Worm (Caenorhabditis elegans) whole organism, mixed stage, embryonic: ENCODE measurements around the gene srx-95.

Experiments
- M03D4.4 ChIP-seq: sonication (generic microtip); optimal IDR thresholded peaks from 2 replicates; lab custom pipeline; 2017; ENCODE audit warnings: mild to moderate bottlenecking, missing genetic modification characterization, missing compliant biosample characterization
- bed-3 ChIP-seq: fragments of 200-800 bp; sonication (Bioruptor generic); optimal IDR thresholded peaks from 3 replicates; lab custom pipeline; 2018; ENCODE audit warnings: mild to moderate bottlenecking, missing genetic modification characterization, moderate library complexity, missing compliant biosample characterization
- blmp-1 ChIP-seq: fragments of 150-350 bp; optimal IDR thresholded peaks from 2 replicates; lab custom pipeline; 2014; ENCODE audit warnings: missing biosample characterization, missing genetic modification characterization
- ceh-39 ChIP-seq: fragments of 150-350 bp; optimal IDR thresholded peaks from 2 replicates; lab custom pipeline; 2014; ENCODE audit warnings: missing biosample characterization, missing genetic modification characterization
- ceh-43 ChIP-seq: fragments of 200-800 bp; sonication (Bioruptor generic); optimal IDR thresholded peaks from 2 replicates; lab custom pipeline; 2018; ENCODE audit warnings: mild to moderate bottlenecking, missing genetic modification characterization, moderate library complexity, missing compliant biosample characterization
- drap-1 ChIP-seq: fragments of 200-800 bp; sonication (Bioruptor generic); optimal IDR thresholded peaks from 3 replicates; lab custom pipeline; 2018; ENCODE audit warnings: mild to moderate bottlenecking, missing genetic modification characterization, missing compliant biosample characterization
- elt-3 ChIP-seq: fragments of 150-350 bp; optimal IDR thresholded peaks from 2 replicates; lab custom pipeline; 2014; ENCODE audit warnings: missing biosample characterization, missing genetic modification characterization
- flh-1 ChIP-seq: fragments of 200-800 bp; sonication (Bioruptor generic); optimal IDR thresholded peaks from 2 replicates; lab custom pipeline; 2018; ENCODE audit warnings: mild to moderate bottlenecking, missing genetic modification characterization, moderate library complexity, missing compliant biosample characterization
- ham-2 ChIP-seq: fragments of 200-800 bp; sonication (Bioruptor generic); optimal IDR thresholded peaks from 2 replicates; lab custom pipeline; 2018; ENCODE audit warnings: mild to moderate bottlenecking, missing genetic modification characterization, missing compliant biosample characterization
- lin-13 ChIP-seq: fragments of 150-350 bp; optimal IDR thresholded peaks from 2 replicates; lab custom pipeline; 2014; ENCODE audit warnings: missing biosample characterization, missing genetic modification characterization
- lin-32 ChIP-seq: fragments of 200-800 bp; sonication (Bioruptor generic); optimal IDR thresholded peaks from 2 replicates; lab custom pipeline; 2018; ENCODE audit warnings: mild to moderate bottlenecking, missing genetic modification characterization, missing compliant biosample characterization
- lsy-2 ChIP-seq: fragments of 150-350 bp; optimal IDR thresholded peaks from 2 replicates; lab custom pipeline; 2014; ENCODE audit warnings: missing biosample characterization, missing genetic modification characterization
- mab-5 ChIP-seq: fragments of 150-350 bp; optimal IDR thresholded peaks from 2 replicates; lab custom pipeline; 2014; ENCODE audit warnings: missing biosample characterization, missing genetic modification characterization
- mep-1 ChIP-seq: fragments of 150-350 bp; optimal IDR thresholded peaks from 2 replicates; lab custom pipeline; 2017; ENCODE audit warnings: missing biosample characterization, missing genetic modification reagents, missing genetic modification characterization, inconsistent platforms
- mls-2 ChIP-seq: sonication (generic microtip); optimal IDR thresholded peaks from 2 replicates; lab custom pipeline; 2016; ENCODE audit warnings: mild to moderate bottlenecking, missing genetic modification characterization, moderate library complexity, missing compliant biosample characterization
- nhr-12 ChIP-seq: fragments of 150-350 bp; optimal IDR thresholded peaks from 2 replicates; lab custom pipeline; 2014; ENCODE audit warnings: missing biosample characterization, missing genetic modification characterization
- nhr-2 ChIP-seq: fragments of 150-350 bp; optimal IDR thresholded peaks from 2 replicates; lab custom pipeline; 2014; ENCODE audit warnings: missing biosample characterization, missing genetic modification characterization
- nhr-237 ChIP-seq: fragments of 150-350 bp; optimal IDR thresholded peaks from 2 replicates; lab custom pipeline; 2014; ENCODE audit warnings: missing biosample characterization, missing genetic modification characterization
- nhr-28 ChIP-seq: fragments of 150-350 bp; optimal IDR thresholded peaks from 2 replicates; lab custom pipeline; 2014; ENCODE audit warnings: missing biosample characterization, missing genetic modification characterization
- nhr-76 ChIP-seq: sonication (generic microtip); optimal IDR thresholded peaks from 2 replicates; lab custom pipeline; 2017; ENCODE audit warnings: missing biosample characterization, missing genetic modification characterization
- pha-4 ChIP-seq: fragments of 150-350 bp; optimal IDR thresholded peaks from 2 replicates; lab custom pipeline; 2018; ENCODE audit warnings: missing biosample characterization, missing genetic modification reagents, missing genetic modification characterization
- sem-2 ChIP-seq: fragments of 200-800 bp; sonication (Bioruptor generic); optimal IDR thresholded peaks from 2 replicates; lab custom pipeline; 2018; ENCODE audit warnings: mild to moderate bottlenecking, missing genetic modification characterization, missing compliant biosample characterization
- snpc-4 ChIP-seq: fragments of 150-350 bp; optimal IDR thresholded peaks from 2 replicates; lab custom pipeline; 2014; ENCODE audit warnings: missing biosample characterization, missing genetic modification characterization
- sptf-1 ChIP-seq: sonication (generic microtip); optimal IDR thresholded peaks from 2 replicates; lab custom pipeline; 2017; ENCODE audit warnings: mild to moderate bottlenecking, missing genetic modification characterization, moderate library complexity, missing compliant biosample characterization
- tbx-8 ChIP-seq: fragments of 200-800 bp; sonication (Bioruptor generic); optimal IDR thresholded peaks from 2 replicates; lab custom pipeline; 2018; ENCODE audit warnings: mild to moderate bottlenecking, missing genetic modification characterization, moderate library complexity, missing compliant biosample characterization
- unc-120 ChIP-seq: sonication (generic microtip); optimal IDR thresholded peaks from 2 replicates; lab custom pipeline; 2017; ENCODE audit warnings: missing genetic modification characterization, missing compliant biosample characterization; ENCODE audit not compliant: poor library complexity, severe bottlenecking
- unc-39 ChIP-seq: fragments of 150-350 bp; optimal IDR thresholded peaks from 2 replicates; lab custom pipeline; 2014; ENCODE audit warnings: missing biosample characterization, missing genetic modification characterization
- unc-62 ChIP-seq: fragments of 150-350 bp; optimal IDR thresholded peaks from 2 replicates; lab custom pipeline; 2014; ENCODE audit warnings: missing biosample characterization, missing genetic modification reagents, missing genetic modification characterization
- zip-8 ChIP-seq: fragments of 150-350 bp; optimal IDR thresholded peaks from 2 replicates; lab custom pipeline; 2014; ENCODE audit warnings: missing biosample characterization, missing genetic modification characterization
- ztf-11 ChIP-seq: fragments of 150-350 bp; optimal IDR thresholded peaks from 2 replicates; lab custom pipeline; 2014; ENCODE audit warnings: missing biosample characterization, missing genetic modification characterization

The srx-95 gene

DNA sequence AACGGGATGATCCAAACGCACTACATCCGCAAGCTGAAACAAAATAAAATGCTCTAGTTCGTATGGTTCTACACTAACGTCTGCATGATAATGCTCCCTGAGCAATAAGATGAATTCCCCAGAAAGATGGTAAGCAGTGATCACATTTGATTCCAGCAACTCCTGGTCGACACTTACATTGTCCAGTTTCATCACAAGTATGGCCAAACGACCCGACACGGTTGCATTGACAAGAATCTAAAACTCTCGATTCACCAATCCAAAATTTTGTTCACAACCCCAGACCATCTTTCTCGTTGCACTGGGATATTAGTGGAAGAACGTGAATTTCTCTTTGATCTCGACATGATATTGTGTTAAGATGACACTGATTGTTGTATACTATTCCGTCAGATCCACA lies 15.5 kb upstream of the srx-95 start:
- TF ChIP-seq nhr-28 (tag; lab: Kevin White, UChicago) (no peak), M03D4.4 (no peak), nhr-237 (tag; lab: Kevin White, UChicago) (no peak), unc-120 (no peak), ham-2 (GFP tag; lab: Kevin White, UChicago) (no peak), lin-32 (GFP tag; lab: Kevin White, UChicago) (no peak), ztf-11 (tag; lab: Kevin White, UChicago) (no peak), mep-1 (tag; lab: Kevin White, UChicago) (no peak), unc-62 (GFP tag; lab: Kevin White, UChicago) (no peak), unc-39 (tag; lab: Kevin White, UChicago) (no peak), snpc-4 (tag; lab: Kevin White, UChicago) (no peak), nhr-2 (tag; lab: Kevin White, UChicago) (no peak), sem-2 (no peak), flh-1 (GFP tag; lab: Kevin White, UChicago) (no peak), mab-5 (tag; lab: Kevin White, UChicago) (no peak), lin-13 (tag; lab: Kevin White, UChicago) (no peak), drap-1 (GFP tag; lab: Kevin White, UChicago) (no peak), pha-4 (tag; lab: Kevin White, UChicago) (no peak)
- TF ChIP-seq, all 35 proteins: peak for 0

DNA sequence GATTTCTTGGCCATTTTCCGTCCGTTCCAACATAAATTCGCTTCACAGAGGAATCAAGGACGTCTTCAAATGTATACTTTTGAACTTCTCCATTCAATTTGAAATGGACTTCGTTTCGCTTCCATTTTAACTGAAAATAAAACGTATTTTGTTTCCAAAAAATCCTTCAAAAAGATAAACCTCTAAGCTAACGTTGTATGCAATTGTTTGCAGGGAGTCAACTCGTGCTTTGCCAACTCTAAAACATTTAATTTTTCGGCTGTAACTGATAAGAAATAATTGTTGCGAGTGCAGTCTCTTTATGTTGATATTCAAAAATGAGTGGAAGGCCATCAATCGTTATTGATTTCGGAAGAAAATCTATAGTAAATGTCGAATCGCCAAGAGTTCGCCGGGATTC lies 13.4 kb upstream of the srx-95 start, which contains the start of gene F41G3.18:
Gene F41G3.18, plus strand, starts transcription at position 301 of the 400 bp plus-strand sequence.
- TF ChIP-seq nhr-28 (tag; lab: Kevin White, UChicago) (no peak), zip-8 (tag; lab: Kevin White, UChicago) (no peak), tbx-8 (GFP tag; lab: Kevin White, UChicago) (no peak), mep-1 (tag; lab: Kevin White, UChicago) (no peak), nhr-76 (tag; lab: Kevin White, UChicago) (no peak), ztf-11 (tag; lab: Kevin White, UChicago) (no peak), unc-62 (GFP tag; lab: Kevin White, UChicago) (no peak), nhr-2 (tag; lab: Kevin White, UChicago) (no peak)
- TF ChIP-seq, all 35 proteins: peak for 0

DNA sequence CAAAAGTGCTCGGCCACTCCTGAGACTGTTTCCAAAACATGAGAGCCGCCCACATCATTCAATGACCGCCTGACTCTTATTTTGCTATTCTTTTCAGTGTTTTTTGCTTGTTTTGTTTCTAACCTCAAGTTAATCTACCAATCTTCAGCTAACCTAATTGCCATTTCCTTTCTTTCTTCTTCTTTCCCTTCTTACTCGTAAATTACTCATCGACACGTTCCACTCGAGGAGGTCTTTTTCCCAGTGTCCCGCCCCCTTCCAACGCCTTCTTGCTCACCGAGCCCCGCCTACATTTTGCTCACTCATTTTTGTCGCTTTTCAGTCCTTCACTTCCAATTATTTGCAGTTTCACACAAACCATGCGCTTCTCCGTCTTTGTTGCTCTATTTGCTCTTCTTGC lies 10.2 kb upstream of the srx-95 start, which contains the start of gene nlp-50:
Gene nlp-50, plus strand, starts transcription at position 301 of the 400 bp plus-strand sequence.
- TF ChIP-seq ztf-11 (tag; lab: Kevin White, UChicago) (no peak), nhr-28 (tag; lab: Kevin White, UChicago) (no peak), nhr-12 (tag; lab: Kevin White, UChicago) (no peak), sem-2 (no peak), ceh-39 (tag; lab: Kevin White, UChicago) (no peak), M03D4.4 (no peak), mls-2 (tag; lab: Kevin White, UChicago) (no peak), unc-39 (tag; lab: Kevin White, UChicago) (no peak)

DNA sequence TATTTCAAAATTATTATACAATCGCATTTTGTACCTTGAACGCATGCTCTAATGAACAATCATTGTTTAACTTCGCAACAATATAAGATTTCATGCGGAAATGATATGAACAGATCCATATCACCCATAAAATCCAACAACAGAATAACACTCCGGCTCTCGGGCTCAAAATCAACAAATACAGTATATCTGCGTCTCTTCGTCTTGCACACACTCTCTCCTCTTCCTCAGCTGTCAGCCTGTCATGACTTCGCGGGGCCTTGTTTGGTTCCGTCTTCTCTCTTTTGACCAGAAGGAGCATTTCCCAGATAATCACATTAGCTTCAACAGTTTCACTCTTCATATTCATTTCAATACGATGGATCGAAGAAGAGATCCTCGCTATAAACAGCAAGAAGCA lies 1.7 kb upstream of the srx-95 start, which contains the start of gene F41G3.3:
Gene F41G3.3, plus strand, starts transcription at position 301 of the 400 bp plus-strand sequence.
- TF ChIP-seq ceh-43 (GFP tag; lab: Kevin White, UChicago): no peak
- TF ChIP-seq sptf-1 (tag; lab: Kevin White, UChicago): no peak
- no peak for TF ChIP-seq tbx-8 (GFP tag; lab: Kevin White, UChicago)
- no peak for TF ChIP-seq elt-3 (tag; lab: Kevin White, UChicago)
- TF ChIP-seq M03D4.4: no peak

DNA sequence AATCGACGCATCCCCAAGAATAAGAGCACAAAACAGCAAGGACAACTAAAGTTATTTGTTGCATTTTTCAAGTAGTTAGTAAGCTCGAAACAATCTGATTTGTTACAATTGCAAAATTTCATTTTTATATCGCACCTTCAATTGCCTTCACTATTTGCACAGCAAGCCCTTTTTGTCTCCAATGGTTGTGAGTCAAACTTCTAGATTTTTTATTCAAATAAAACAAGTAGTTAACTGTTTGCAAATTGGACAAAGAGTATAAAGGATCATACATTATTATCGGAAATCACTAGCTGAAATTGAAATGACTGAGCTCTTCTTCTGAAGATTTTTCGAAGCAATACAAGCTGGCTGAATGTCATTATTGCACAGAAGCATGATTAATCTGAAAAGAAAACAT lies 1.7 kb downstream of the srx-95 start, which contains the start of gene F41G3.21:
Gene F41G3.21, minus strand, starts transcription at position 101 of the 400 bp plus-strand sequence.
- TF ChIP-seq bed-3 (no peak), unc-39 (tag; lab: Kevin White, UChicago) (no peak), ceh-43 (GFP tag; lab: Kevin White, UChicago) (no peak), blmp-1 (tag; lab: Kevin White, UChicago) (no peak), ztf-11 (tag; lab: Kevin White, UChicago) (no peak), nhr-237 (tag; lab: Kevin White, UChicago) (no peak), mls-2 (tag; lab: Kevin White, UChicago) (no peak), drap-1 (GFP tag; lab: Kevin White, UChicago) (no peak)

DNA sequence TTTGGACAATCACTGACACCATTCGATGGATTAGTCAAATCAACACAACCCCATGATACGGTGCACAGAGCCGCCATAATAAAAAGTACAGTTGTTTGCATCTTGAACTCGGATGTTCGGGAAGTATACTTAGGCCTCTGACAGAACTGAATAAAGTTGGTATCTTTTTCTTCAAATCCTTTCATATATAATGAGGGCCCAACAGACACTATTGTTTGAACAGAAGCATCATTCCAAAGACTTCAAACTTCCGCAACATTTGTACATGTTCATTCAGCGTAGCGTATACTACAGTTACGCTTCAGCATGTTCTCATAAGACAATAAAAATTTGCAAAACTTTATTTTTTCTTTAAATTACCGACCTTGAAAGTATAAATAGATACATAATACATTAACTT lies 2.5 kb downstream of the srx-95 start, which contains the start of gene F41G3.19:
Gene F41G3.19, minus strand, starts transcription at position 101 of the 400 bp plus-strand sequence.
- no peak for TF ChIP-seq blmp-1 (tag; lab: Kevin White, UChicago)
- no peak for TF ChIP-seq nhr-12 (tag; lab: Kevin White, UChicago)
- no peak for TF ChIP-seq elt-3 (tag; lab: Kevin White, UChicago)
- TF ChIP-seq M03D4.4: no peak
- TF ChIP-seq lsy-2 (tag; lab: Kevin White, UChicago): no peak
- TF ChIP-seq nhr-237 (tag; lab: Kevin White, UChicago): no peak
- no peak for TF ChIP-seq sem-2
- TF ChIP-seq unc-120: no peak
- TF ChIP-seq pha-4 (tag; lab: Kevin White, UChicago): no peak
- no peak for TF ChIP-seq drap-1 (GFP tag; lab: Kevin White, UChicago)
- TF ChIP-seq ham-2 (GFP tag; lab: Kevin White, UChicago): no peak
